Fruit fly (Drosophila melanogaster): ENCODE results near the gene CG3402.
A peak's percentile ranks its signal among the peaks of the same experiment; 100 is the strongest.

Gene CG3402

DNA sequence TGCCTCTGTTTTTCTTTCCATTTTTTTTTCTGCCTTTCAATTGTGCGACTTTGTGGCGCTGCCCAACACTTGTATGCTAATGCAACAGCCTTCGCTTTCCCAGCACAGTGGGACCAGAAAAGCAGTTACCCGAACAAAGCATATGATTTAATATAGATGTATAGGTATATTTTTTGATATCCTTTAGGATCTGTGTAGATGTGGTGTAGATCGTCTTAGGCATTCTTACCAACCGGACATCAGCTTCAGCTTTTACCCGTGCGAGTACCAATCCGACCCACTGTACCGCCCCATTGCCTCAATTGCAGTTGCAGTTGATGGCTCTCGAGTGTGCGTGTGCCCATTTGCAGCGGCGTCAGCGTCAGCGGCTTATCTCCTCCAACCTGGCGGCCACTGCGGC lies 16.2 kb downstream of the CG3402 start (continued):
- peak; percentile 51 for TF ChIP-seq CoRest (tag; optimal IDR thresholded peaks at IDR 0.05)
- peak; percentile 2 for TF ChIP-seq slp2 (GFP tag; optimal IDR thresholded peaks at IDR 0.05)
- TF ChIP-seq CG8765 (GFP tag; IDR thresholded peaks at IDR 0.05), result peak; percentile 44; the same call in 1 of the 2 replicates
- TF ChIP-seq CG34224 (GFP tag; IDR thresholded peaks at IDR 0.05; ENCODE audit: partially characterized antibody), result no peak
- TF ChIP-seq CG12236 (GFP tag; optimal IDR thresholded peaks at IDR 0.05), result no peak
- TF ChIP-seq Hsf (GFP tag; optimal IDR thresholded peaks at IDR 0.05), result peak; percentile 57
- peak; percentile 48 for TF ChIP-seq cato (GFP tag; optimal IDR thresholded peaks at IDR 0.05; ENCODE audit: borderline replicate concordance)
- TF ChIP-seq CG5180 (GFP tag; optimal IDR thresholded peaks at IDR 0.05), result peak; percentile 15
- TF ChIP-seq CG12942 (GFP tag; optimal IDR thresholded peaks at IDR 0.05), result peak; percentile 27
- TF ChIP-seq Atf-2 (GFP tag; optimal IDR thresholded peaks at IDR 0.05), result peak; percentile 29
- peak; percentile 47 for TF ChIP-seq fd64A (GFP tag; optimal IDR thresholded peaks at IDR 0.05)
- TF ChIP-seq CG17328 (GFP tag; IDR thresholded peaks at IDR 0.05), result peak; percentile 82
- peak; percentile 36 for TF ChIP-seq HLH54F (GFP tag; optimal IDR thresholded peaks at IDR 0.05)
- TF ChIP-seq NK7.1 (GFP tag; optimal IDR thresholded peaks at IDR 0.05), result no peak
- TF ChIP-seq CG30431 (GFP tag; optimal IDR thresholded peaks at IDR 0.05), result peak; percentile 59
- no peak for TF ChIP-seq Hr78 (GFP tag; optimal IDR thresholded peaks at IDR 0.05)
- peak; percentile 14 for TF ChIP-seq stwl (tag; optimal IDR thresholded peaks at IDR 0.05)
- TF ChIP-seq unpg (GFP tag; optimal IDR thresholded peaks at IDR 0.05), result peak; percentile 75
- TF ChIP-seq exex (tag; optimal IDR thresholded peaks at IDR 0.05), result no peak
- no peak for TF ChIP-seq CG7745 (tag; optimal IDR thresholded peaks at IDR 0.05)
- peak; percentile 43 for TF ChIP-seq Lhr (GFP tag; optimal IDR thresholded peaks at IDR 0.05)
- peak; percentile 60 for TF ChIP-seq grau (tag; optimal IDR thresholded peaks at IDR 0.05)
- TF ChIP-seq zfh1 (GFP tag; IDR thresholded peaks at IDR 0.05), result peak; percentile 90
- peak; percentile 77 for TF ChIP-seq lmd (GFP tag; IDR thresholded peaks at IDR 0.05)
- TF ChIP-seq CG10366 (GFP tag; IDR thresholded peaks at IDR 0.05), result peak; percentile 72
- no peak for TF ChIP-seq CG9876 (GFP tag; optimal IDR thresholded peaks at IDR 0.05)
- TF ChIP-seq gcm (GFP tag; optimal IDR thresholded peaks at IDR 0.05), result peak; percentile 45
- TF ChIP-seq CG17359 (tag; optimal IDR thresholded peaks at IDR 0.05), result peak; percentile 75
- TF ChIP-seq CG17186 (GFP tag; optimal IDR thresholded peaks at IDR 0.05), result peak; percentile 6
- TF ChIP-seq nau (GFP tag; optimal IDR thresholded peaks at IDR 0.05), result peak; percentile 57
- peak; percentile 33; the same call in 2 of the 3 replicates for TF ChIP-seq B-H1 (GFP tag; IDR thresholded peaks at IDR 0.05)
- TF ChIP-seq Bteb2 (GFP tag; optimal IDR thresholded peaks at IDR 0.05), result peak; percentile 16
- no peak for TF ChIP-seq CG12744 (GFP tag; optimal IDR thresholded peaks at IDR 0.05)
- TF ChIP-seq Rx (GFP tag; IDR thresholded peaks at IDR 0.05), result peak; percentile 72
- TF ChIP-seq dan (GFP tag; IDR thresholded peaks at IDR 0.05), result peak; percentile 45
- TF ChIP-seq CG2875 (GFP tag; optimal IDR thresholded peaks at IDR 0.05), result peak; percentile 71
- peak; percentile 72 for TF ChIP-seq CG6689 (GFP tag; IDR thresholded peaks at IDR 0.05)
- no peak for TF ChIP-seq HmgD (GFP tag; optimal IDR thresholded peaks at IDR 0.05)
- peak; percentile 67; the same call in 2 of the 3 replicates for TF ChIP-seq ken (GFP tag; IDR thresholded peaks at IDR 0.05)
- TF ChIP-seq CG16779 (GFP tag; IDR thresholded peaks at IDR 0.05), result no peak
- TF ChIP-seq Ssrp (tag; optimal IDR thresholded peaks at IDR 0.05), result peak; percentile 61
- TF ChIP-seq zen (tag; optimal IDR thresholded peaks at IDR 0.05), result peak; percentile 49
- no peak for TF ChIP-seq Dp (GFP tag; optimal IDR thresholded peaks at IDR 0.05)
- TF ChIP-seq CG15696 (tag; optimal IDR thresholded peaks at IDR 0.05), result peak; percentile 37
- no peak for TF ChIP-seq CG3163 (GFP tag; optimal IDR thresholded peaks at IDR 0.05)
- TF ChIP-seq CG6272 (GFP tag; IDR thresholded peaks at IDR 0.05), result peak; percentile 22; the same call in 1 of the 2 replicates
- peak; percentile 46; the same call in 2 of the 3 replicates for TF ChIP-seq CG11456 (GFP tag; IDR thresholded peaks at IDR 0.05)
- TF ChIP-seq bigmax (GFP tag; optimal IDR thresholded peaks at IDR 0.05), result no peak
- TF ChIP-seq CG14441 (GFP tag; IDR thresholded peaks at IDR 0.05), result peak; percentile 57
- peak; percentile 54 for TF ChIP-seq slbo (GFP tag; IDR thresholded peaks at IDR 0.05)
- TF ChIP-seq wor (GFP tag; IDR thresholded peaks at IDR 0.05), result peak; percentile 59

Measured in whole organism, embryonic.